Worm (Caenorhabditis elegans) whole organism, L4 larva: ENCODE results near the gene C48B4.9.

Experiments used
- nhr-6 ChIP-seq: fragments of 150-350 bp; optimal IDR thresholded peaks from 2 replicates; lab custom pipeline; 2014; ENCODE audit warnings: missing biosample characterization, missing genetic modification characterization
- pqm-1 ChIP-seq: sonication (generic microtip); optimal IDR thresholded peaks from 2 replicates; lab custom pipeline; 2017; ENCODE audit warnings: missing biosample characterization, missing genetic modification characterization
- saeg-2 ChIP-seq: fragments of 200-800 bp; sonication (Bioruptor generic); IDR thresholded peaks from 2 replicates; pipeline ENCODE4 v1.3.6; 2022; ENCODE audit warnings: missing genetic modification reagents, missing genetic modification characterization, missing compliant biosample characterization
- snpc-4 ChIP-seq: fragments of 150-350 bp; optimal IDR thresholded peaks from 2 replicates; lab custom pipeline; 2014; ENCODE audit warnings: missing biosample characterization, missing genetic modification characterization
- unc-39 ChIP-seq: sonication (generic microtip); optimal IDR thresholded peaks from 2 replicates; lab custom pipeline; 2017; ENCODE audit warnings: missing biosample characterization, missing genetic modification characterization
- unc-62 ChIP-seq, 3 experiments: fragments of 150-350 bp in 1 of 3; sonication (generic microtip); optimal IDR thresholded peaks in 2 of 3; peaks in 1 of 3; 1 replicate in 1 of 3; 2 replicates in 2 of 3; lab custom pipeline; 2014 to 2017; ENCODE audit warnings: missing biosample characterization in 3 of 3, missing genetic modification characterization in 3 of 3, missing genetic modification reagents in 3 of 3, missing genotype in 1 of 3
- zag-1 ChIP-seq: fragments of 150-350 bp; optimal IDR thresholded peaks from 2 replicates; lab custom pipeline; 2014; ENCODE audit warnings: missing biosample characterization, missing genetic modification characterization

DNA sequence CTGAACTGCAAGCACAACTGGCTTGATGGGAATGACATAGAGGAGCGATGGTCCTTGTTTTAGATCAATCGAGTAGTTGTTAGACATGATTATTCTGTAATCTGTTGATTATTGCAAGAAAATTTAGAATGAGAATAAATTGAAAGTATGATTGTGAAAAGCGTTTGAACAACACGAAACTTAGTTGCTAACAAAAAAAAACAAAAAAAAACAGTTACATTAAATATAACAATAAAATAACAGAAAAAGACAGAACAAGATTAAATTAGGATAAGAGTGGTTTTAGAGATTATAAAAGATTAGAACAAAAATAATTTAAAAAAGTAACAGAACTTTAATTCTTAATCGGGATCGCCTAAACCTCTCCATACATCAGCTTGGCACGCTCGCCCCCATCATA lies at the start of gene C48B4.9:
- TF ChIP-seq zag-1 (tag; lab: Kevin White, UChicago) (no peak), nhr-6 (tag; lab: Kevin White, UChicago) (no peak), unc-39 (no peak), saeg-2 (GFP tag; lab: Robert Waterston, UW) (no peak), unc-62 (GFP tag; optimal IDR thresholded peaks at IDR 0.05 in 1 of 2; lab: Kevin White, UChicago) (no peak), unc-62 (tag; optimal IDR thresholded peaks at IDR 0.05; lab: Kevin White, UChicago) (no peak), snpc-4 (no peak), pqm-1 (tag; lab: Kevin White, UChicago) (no peak)
